Fruit fly (Drosophila melanogaster): ENCODE results near the gene CG9760.

DNA sequence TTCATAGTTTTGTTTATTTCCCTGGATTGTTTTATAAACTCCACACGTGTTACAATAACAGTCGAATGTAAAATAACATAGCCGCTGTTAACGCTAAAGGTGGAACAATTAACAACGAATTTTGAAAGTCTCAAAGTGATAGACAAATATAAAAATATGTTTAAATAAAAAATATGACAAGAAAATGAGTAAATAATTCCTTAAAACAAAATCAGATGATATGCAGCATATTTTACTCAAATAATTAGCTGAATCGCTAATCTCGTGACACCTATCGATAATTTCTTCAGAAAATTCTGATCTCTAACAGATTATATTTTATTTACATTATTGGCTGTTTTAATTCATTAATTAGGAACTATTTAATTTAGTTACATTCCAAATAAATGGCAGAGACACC lies 26.9 kb downstream of the CG9760 start, which contains the start of the genes CG5645 and Atg12:
- TF ChIP-seq EcR (GFP tag; optimal IDR thresholded peaks at IDR 0.05) (no peak), fd96Ca (GFP tag; IDR thresholded peaks at IDR 0.05) (no peak), Pif1A (GFP tag; optimal IDR thresholded peaks at IDR 0.05) (no peak), CG10348 (GFP tag; IDR thresholded peaks at IDR 0.05) (no peak), CG4496 (GFP tag; IDR thresholded peaks at IDR 0.05) (peak; percentile 75), Snoo (tag; optimal IDR thresholded peaks at IDR 0.05) (no peak), CG8159 (tag; optimal IDR thresholded peaks at IDR 0.05) (peak; percentile 66), CG8301 (tag; optimal IDR thresholded peaks at IDR 0.05) (no peak), CG9948 (tag; optimal IDR thresholded peaks at IDR 0.05) (peak; percentile 8), CG15710 (tag; optimal IDR thresholded peaks at IDR 0.05) (peak; percentile 51), D1 (tag; optimal IDR thresholded peaks at IDR 0.05) (no peak), CG17806 (tag; optimal IDR thresholded peaks at IDR 0.05) (peak; percentile 58)
